Worm (Caenorhabditis elegans) whole organism, young adult: ENCODE measurements around the gene ZC190.10.

Experiments
- B0019.2 ChIP-seq: fragments of 200-800 bp; sonication (Bioruptor generic); conservative IDR thresholded peaks from 2 replicates; pipeline ENCODE4 v1.3.6; 2022; ENCODE audit warnings: missing genetic modification reagents, missing genetic modification characterization, missing compliant biosample characterization
- B0261.1 ChIP-seq: sonication (generic microtip); optimal IDR thresholded peaks from 2 replicates; lab custom pipeline; 2016; ENCODE audit warnings: mild to moderate bottlenecking, missing genetic modification characterization, moderate library complexity, missing compliant biosample characterization
- F23B12.7 ChIP-seq: sonication (generic microtip); optimal IDR thresholded peaks from 2 replicates; lab custom pipeline; 2017; ENCODE audit warnings: missing genetic modification characterization, mild to moderate bottlenecking, missing compliant biosample characterization, antibody characterized with exemption, moderate library complexity; ENCODE audit not compliant: insufficient read depth
- F39B2.1 ChIP-seq: fragments of 200-800 bp; sonication (Bioruptor generic); IDR thresholded peaks from 2 replicates; pipeline ENCODE4 v1.3.6; 2022; ENCODE audit warnings: missing genetic modification reagents, missing genetic modification characterization, missing compliant biosample characterization
- F52B5.7 ChIP-seq: sonication (generic microtip); optimal IDR thresholded peaks from 2 replicates; lab custom pipeline; 2016; ENCODE audit warnings: mild to moderate bottlenecking, missing genetic modification characterization, missing compliant biosample characterization
- F55B11.4 ChIP-seq: sonication (generic microtip); optimal IDR thresholded peaks from 2 replicates; lab custom pipeline; 2016; ENCODE audit warnings: missing compliant biosample characterization, missing genetic modification characterization, borderline replicate concordance; ENCODE audit not compliant: insufficient read depth
- K12H6.12 ChIP-seq: fragments of 200-800 bp; sonication (Bioruptor generic); optimal IDR thresholded peaks from 2 replicates; lab custom pipeline; 2018; ENCODE audit warnings: mild to moderate bottlenecking, missing genetic modification characterization, missing compliant biosample characterization
- T07F8.4 ChIP-seq: sonication (generic microtip); optimal IDR thresholded peaks from 2 replicates; lab custom pipeline; 2016; ENCODE audit warnings: mild to moderate bottlenecking, missing genetic modification characterization, moderate library complexity, missing compliant biosample characterization
- Y53G8AR.9 ChIP-seq: fragments of 200-800 bp; sonication (Bioruptor generic); conservative IDR thresholded peaks from 2 replicates; pipeline ENCODE4 v1.3.6; 2022; ENCODE audit warnings: missing genetic modification reagents, missing genetic modification characterization, missing compliant biosample characterization
- athp-1 ChIP-seq: sonication (generic microtip); optimal IDR thresholded peaks from 2 replicates; lab custom pipeline; 2017; ENCODE audit warnings: mild to moderate bottlenecking, missing genetic modification characterization, missing compliant biosample characterization
- bed-2 ChIP-seq: fragments of 200-800 bp; sonication (Bioruptor generic); IDR thresholded peaks from 2 replicates; pipeline ENCODE4 v1.3.6; 2022; ENCODE audit warnings: missing genetic modification reagents, missing genetic modification characterization, missing compliant biosample characterization
- ccch-3 ChIP-seq: fragments of 200-800 bp; sonication (Bioruptor generic); optimal IDR thresholded peaks from 2 replicates; lab custom pipeline; 2018; ENCODE audit warnings: mild to moderate bottlenecking, missing genetic modification characterization, missing compliant biosample characterization
- cebp-1 ChIP-seq, 2 experiments: fragments of 200-800 bp in 1 of 2; sonication (Bioruptor generic) in 1 of 2; sonication (generic microtip) in 1 of 2; IDR thresholded peaks in 1 of 2; optimal IDR thresholded peaks in 1 of 2; 2 replicates each; pipeline versions ENCODE4 v1.3.6 to Lab custom; 2017 to 2022; ENCODE audit warnings: missing compliant biosample characterization in 2 of 2, missing genetic modification characterization in 2 of 2, mild to moderate bottlenecking in 1 of 2, missing genetic modification reagents in 1 of 2, moderate library complexity in 1 of 2
- ceh-100 ChIP-seq: fragments of 200-800 bp; sonication (Bioruptor generic); IDR thresholded peaks from 2 replicates; pipeline ENCODE4 v1.3.6; 2022; ENCODE audit warnings: missing genetic modification reagents, missing genetic modification characterization, missing compliant biosample characterization
- ceh-91 ChIP-seq: fragments of 200-800 bp; sonication (Bioruptor generic); IDR thresholded peaks from 2 replicates; pipeline ENCODE4 v1.3.6; 2022; ENCODE audit warnings: missing genetic modification reagents, missing genetic modification characterization, missing compliant biosample characterization
- dox-1 ChIP-seq: fragments of 200-800 bp; sonication (Bioruptor generic); IDR thresholded peaks from 2 replicates; pipeline ENCODE4 v1.3.6; 2022; ENCODE audit warnings: missing genetic modification reagents, missing genetic modification characterization, missing compliant biosample characterization
- dpff-1 ChIP-seq: sonication (generic microtip); optimal IDR thresholded peaks from 2 replicates; lab custom pipeline; 2017; ENCODE audit warnings: mild to moderate bottlenecking, missing genetic modification characterization, missing compliant biosample characterization
- ets-4 ChIP-seq: fragments of 200-800 bp; sonication (Bioruptor generic); optimal IDR thresholded peaks from 2 replicates; lab custom pipeline; 2018; ENCODE audit warnings: mild to moderate bottlenecking, missing genetic modification characterization, missing compliant biosample characterization
- let-607 ChIP-seq, 2 experiments: fragments of 200-800 bp in 1 of 2; sonication (Bioruptor generic) in 1 of 2; sonication (generic microtip) in 1 of 2; optimal IDR thresholded peaks; 2 replicates each; lab custom pipeline; 2016 to 2018; ENCODE audit warnings: mild to moderate bottlenecking in 2 of 2, missing compliant biosample characterization in 2 of 2, missing genetic modification characterization in 2 of 2, moderate library complexity in 2 of 2, missing genotype in 1 of 2
- lin-26 ChIP-seq: fragments of 200-800 bp; sonication (Bioruptor generic); IDR thresholded peaks from 2 replicates; pipeline ENCODE4 v1.3.6; 2022; ENCODE audit warnings: missing genetic modification reagents, missing genetic modification characterization, missing compliant biosample characterization
- lsl-1 ChIP-seq: fragments of 200-800 bp; sonication (Bioruptor generic); optimal IDR thresholded peaks from 2 replicates; lab custom pipeline; 2018; ENCODE audit warnings: mild to moderate bottlenecking, missing genetic modification characterization, moderate library complexity, missing compliant biosample characterization
- madf-6 ChIP-seq: fragments of 200-800 bp; sonication (Bioruptor generic); IDR thresholded peaks from 2 replicates; pipeline ENCODE4 v1.3.6; 2022; ENCODE audit warnings: missing genetic modification reagents, missing genetic modification characterization, missing compliant biosample characterization
- madf-8 ChIP-seq: fragments of 200-800 bp; sonication (Bioruptor generic); conservative IDR thresholded peaks from 2 replicates; pipeline ENCODE4 v1.3.6; 2022; ENCODE audit warnings: missing genetic modification reagents, missing genetic modification characterization, missing compliant biosample characterization
- nhr-179 ChIP-seq: sonication (generic microtip); optimal IDR thresholded peaks from 2 replicates; lab custom pipeline; 2016; ENCODE audit warnings: mild to moderate bottlenecking, missing genetic modification characterization, missing compliant biosample characterization
- nhr-80 ChIP-seq: sonication (generic microtip); optimal IDR thresholded peaks from 2 replicates; lab custom pipeline; 2016; ENCODE audit warnings: missing genetic modification characterization, missing compliant biosample characterization
- repo-1 ChIP-seq: sonication (generic microtip); optimal IDR thresholded peaks from 2 replicates; lab custom pipeline; 2017; ENCODE audit warnings: mild to moderate bottlenecking, missing genetic modification characterization, missing compliant biosample characterization
- snpc-1.1 ChIP-seq: sonication (generic microtip); optimal IDR thresholded peaks from 2 replicates; lab custom pipeline; 2017; ENCODE audit warnings: missing genetic modification characterization, mild to moderate bottlenecking, missing compliant biosample characterization, antibody characterized with exemption, moderate library complexity, missing genotype, missing genetic modification reagents; ENCODE audit not compliant: insufficient read depth
- snpc-3.4 ChIP-seq: sonication (generic microtip); optimal IDR thresholded peaks from 2 replicates; lab custom pipeline; 2017; ENCODE audit warnings: missing genetic modification characterization, mild to moderate bottlenecking, missing compliant biosample characterization, antibody characterized with exemption, moderate library complexity, missing genotype, missing genetic modification reagents
- somi-1 ChIP-seq: fragments of 200-800 bp; sonication (Bioruptor generic); optimal IDR thresholded peaks from 2 replicates; lab custom pipeline; 2018; ENCODE audit warnings: mild to moderate bottlenecking, missing genetic modification characterization, missing compliant biosample characterization
- unc-62 ChIP-seq: fragments of 150-350 bp; optimal IDR thresholded peaks from 2 replicates; lab custom pipeline; 2014; ENCODE audit warnings: missing biosample characterization, missing genetic modification reagents, missing genetic modification characterization
- zfh-2 ChIP-seq: fragments of 200-800 bp; sonication (Bioruptor generic); conservative IDR thresholded peaks from 2 replicates; pipeline ENCODE4 v1.3.6; 2022; ENCODE audit warnings: missing genetic modification reagents, missing genetic modification characterization, missing compliant biosample characterization
- ztf-22 ChIP-seq: fragments of 200-800 bp; sonication (Bioruptor generic); optimal IDR thresholded peaks from 2 replicates; lab custom pipeline; 2018; ENCODE audit warnings: mild to moderate bottlenecking, missing genetic modification characterization, moderate library complexity, missing compliant biosample characterization
- ztf-25 ChIP-seq: fragments of 200-800 bp; sonication (Bioruptor generic); IDR thresholded peaks from 2 replicates; pipeline ENCODE4 v1.3.6; 2022; ENCODE audit warnings: missing genetic modification reagents, missing genetic modification characterization, missing compliant biosample characterization
- ztf-3 ChIP-seq: fragments of 200-800 bp; sonication (Bioruptor generic); optimal IDR thresholded peaks from 2 replicates; lab custom pipeline; 2018; ENCODE audit warnings: mild to moderate bottlenecking, missing genetic modification characterization, missing compliant biosample characterization

The ZC190.10 gene

DNA sequence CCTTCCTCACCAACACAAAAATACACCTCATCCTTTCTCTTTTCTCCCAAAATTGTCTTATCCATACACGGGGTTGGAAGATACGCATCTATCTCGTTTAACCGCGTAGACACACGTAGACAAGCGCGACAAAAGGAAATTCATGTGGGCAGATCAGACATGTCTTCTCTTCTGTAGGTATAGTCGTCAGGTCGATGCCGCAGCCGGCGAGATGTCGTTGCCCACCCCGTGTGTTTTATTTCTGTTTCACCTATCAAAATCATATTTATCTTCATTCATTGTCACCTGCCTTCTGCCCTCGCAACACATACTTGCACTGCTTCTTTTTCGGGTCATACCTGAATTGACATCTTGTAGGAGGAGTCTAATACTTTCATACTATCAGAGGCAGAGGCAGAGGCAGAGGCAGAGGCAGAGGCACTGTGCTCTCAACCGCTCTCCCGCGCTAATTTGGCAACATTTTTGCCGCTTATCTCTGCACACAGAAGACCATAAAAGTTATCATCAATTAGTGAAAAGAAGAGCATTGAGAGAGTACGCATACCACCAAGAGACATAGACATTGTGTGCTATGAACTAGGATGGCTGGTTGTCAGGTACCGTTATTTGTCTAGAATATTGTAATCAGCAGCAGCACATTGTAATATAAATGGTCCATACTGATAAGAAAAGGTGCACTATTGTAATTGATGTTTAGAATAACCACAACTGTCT is 34.7 kb downstream of the ZC190.10 start:
- TF ChIP-seq cebp-1 (GFP tag; IDR thresholded peaks at IDR 0.05; lab: Robert Waterston, UW) (no peak), cebp-1 (tag; optimal IDR thresholded peaks at IDR 0.05; lab: Kevin White, UChicago) (peak; percentile 48), F52B5.7 (tag; lab: Kevin White, UChicago) (no peak), F23B12.7 (tag; lab: Kevin White, UChicago) (no peak), nhr-80 (tag; lab: Kevin White, UChicago) (peak; percentile 98), ztf-22 (GFP tag; lab: Kevin White, UChicago) (peak; percentile 27), dox-1 (peak; percentile 73)

DNA sequence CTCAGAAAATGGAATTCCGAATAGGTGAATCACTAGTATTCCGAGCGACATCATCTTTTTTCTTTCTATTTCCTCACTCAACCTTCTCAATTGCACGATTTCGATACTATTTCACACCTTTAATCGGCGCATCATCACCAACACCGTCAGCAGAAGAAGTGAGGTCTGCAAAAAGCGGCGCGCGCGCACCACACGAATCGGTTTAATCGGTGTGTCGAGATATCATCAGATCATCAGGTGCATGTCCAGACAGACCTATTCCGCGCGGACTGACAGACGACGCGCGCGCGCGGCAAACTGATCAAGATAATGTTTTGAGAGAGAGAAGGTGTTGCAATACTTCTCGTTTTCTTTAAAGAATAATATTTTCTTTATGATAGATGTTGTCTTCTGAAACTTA is 35.6 kb downstream of the ZC190.10 start:
- TF ChIP-seq zfh-2 (GFP tag; lab: Robert Waterston, UW) (peak; percentile 56), ceh-100 (GFP tag; lab: Robert Waterston, UW) (no peak)

- peak in 1 of 2 experiments; percentile 38 for TF ChIP-seq let-607 (tag; optimal IDR thresholded peaks at IDR 0.05; lab: Kevin White, UChicago)
- TF ChIP-seq lsl-1 (GFP tag; lab: Kevin White, UChicago): no peak
- TF ChIP-seq F39B2.1: no peak
- no peak for TF ChIP-seq Y53G8AR.9 (GFP tag; lab: Robert Waterston, UW)
- TF ChIP-seq ceh-91 (GFP tag; lab: Robert Waterston, UW): no peak
- no peak for TF ChIP-seq ccch-3 (GFP tag; lab: Kevin White, UChicago)
- TF ChIP-seq lin-26 (GFP tag; lab: Robert Waterston, UW): no peak
- no peak for TF ChIP-seq ztf-3 (GFP tag; lab: Kevin White, UChicago)
- no peak for TF ChIP-seq ztf-25 (GFP tag; lab: Robert Waterston, UW)
- TF ChIP-seq nhr-179 (tag; lab: Kevin White, UChicago): no peak
- TF ChIP-seq ets-4 (GFP tag; lab: Kevin White, UChicago): no peak
- TF ChIP-seq madf-6 (GFP tag; lab: Robert Waterston, UW): no peak
- TF ChIP-seq F55B11.4: no peak
- peak; percentile 20 for TF ChIP-seq nhr-80 (tag; lab: Kevin White, UChicago)
- no peak for TF ChIP-seq bed-2
- TF ChIP-seq dpff-1 (tag; lab: Kevin White, UChicago): no peak
- no peak for TF ChIP-seq snpc-3.4
- TF ChIP-seq cebp-1 (GFP tag; IDR thresholded peaks at IDR 0.05; lab: Robert Waterston, UW): no peak
- peak; percentile 10 for TF ChIP-seq cebp-1 (tag; optimal IDR thresholded peaks at IDR 0.05; lab: Kevin White, UChicago)
- no peak for TF ChIP-seq unc-62 (GFP tag; lab: Kevin White, UChicago)
- no peak for TF ChIP-seq T07F8.4 (tag; lab: Kevin White, UChicago)
- no peak for TF ChIP-seq B0019.2
- TF ChIP-seq athp-1: no peak
- TF ChIP-seq K12H6.12 (tag; lab: Kevin White, UChicago): no peak
- no peak for TF ChIP-seq B0261.1 (tag; lab: Kevin White, UChicago)
- TF ChIP-seq madf-8 (GFP tag; lab: Robert Waterston, UW): no peak
- TF ChIP-seq repo-1: no peak
- TF ChIP-seq snpc-1.1 (tag; lab: Kevin White, UChicago): no peak
- TF ChIP-seq somi-1 (GFP tag; lab: Kevin White, UChicago): peak; percentile 39
These were observed 37.3 kb downstream of the ZC190.10 start for ce11 chrV:8658577-8659362.
